Fruit fly (Drosophila melanogaster): ENCODE data around the gene CG43439.

DNA sequence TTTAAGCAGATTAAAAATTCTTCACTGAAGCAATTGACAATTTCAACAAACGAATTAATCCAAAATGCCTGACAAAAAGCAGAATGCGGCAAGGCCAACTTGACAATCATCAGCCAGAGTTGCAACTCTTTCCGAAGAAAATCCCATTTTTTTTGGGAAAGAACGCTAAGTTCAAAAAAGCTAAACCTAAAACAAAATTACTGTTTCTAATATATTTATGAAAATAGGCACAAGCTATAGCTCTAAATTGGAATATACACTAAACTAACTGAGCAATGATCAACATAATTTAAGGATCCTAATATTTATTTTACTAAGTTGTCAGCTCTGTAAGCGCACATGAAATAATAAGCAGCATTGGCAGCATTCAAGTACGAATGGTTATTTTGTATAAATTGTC is 12.0 kb downstream of the CG43439 start, which contains the start of gene CG10063:
- no peak for TF ChIP-seq usp (GFP tag; optimal IDR thresholded peaks at IDR 0.05)
- TF ChIP-seq CG8478 (optimal IDR thresholded peaks at IDR 0.05): no peak
- no peak for TF ChIP-seq EcR (GFP tag; optimal IDR thresholded peaks at IDR 0.05)
- TF ChIP-seq pan (optimal IDR thresholded peaks at IDR 0.05): no peak
- no peak for TF ChIP-seq psq (optimal IDR thresholded peaks at IDR 0.05)

Measured in whole organism.